Worm (Caenorhabditis elegans) whole organism, L3 larva: ENCODE measurements around the gene zip-11.
A peak's percentile ranks its signal among the peaks of the same experiment; 100 is the strongest.

Experiments
- ZK546.5 ChIP-seq: sonication (generic microtip); optimal IDR thresholded peaks from 2 replicates; lab custom pipeline; 2017; ENCODE audit warnings: missing biosample characterization, missing genetic modification characterization
- aly-2 ChIP-seq: fragments of 150-350 bp; optimal IDR thresholded peaks from 2 replicates; lab custom pipeline; 2014; ENCODE audit warnings: missing biosample characterization, missing genetic modification characterization
- ama-1 ChIP-seq: fragments of 150-350 bp; optimal IDR thresholded peaks from 2 replicates; lab custom pipeline; 2018
- ceh-28 ChIP-seq: fragments of 150-350 bp; optimal IDR thresholded peaks from 2 replicates; lab custom pipeline; 2014; ENCODE audit warnings: missing biosample characterization, missing genetic modification reagents, missing genetic modification characterization
- ceh-82 ChIP-seq: fragments of 150-350 bp; optimal IDR thresholded peaks from 2 replicates; lab custom pipeline; 2014; ENCODE audit warnings: missing biosample characterization, missing genetic modification characterization
- daf-12 ChIP-seq: fragments of 150-350 bp; optimal IDR thresholded peaks from 2 replicates; lab custom pipeline; 2014; ENCODE audit warnings: missing biosample characterization, missing genetic modification reagents, missing genetic modification characterization
- egl-27 ChIP-seq: sonication (generic microtip); optimal IDR thresholded peaks from 4 replicates; lab custom pipeline; 2017; ENCODE audit warnings: missing biosample characterization, missing genetic modification reagents, missing genetic modification characterization
- egl-5 ChIP-seq: fragments of 150-350 bp; optimal IDR thresholded peaks from 2 replicates; lab custom pipeline; 2017; ENCODE audit warnings: missing biosample characterization, missing genetic modification reagents, missing genetic modification characterization, inconsistent platforms
- elt-1 ChIP-seq: fragments of 150-350 bp; optimal IDR thresholded peaks from 2 replicates; lab custom pipeline; 2014; ENCODE audit warnings: missing biosample characterization, missing genetic modification characterization
- fkh-2 ChIP-seq: fragments of 150-350 bp; optimal IDR thresholded peaks from 2 replicates; lab custom pipeline; 2014; ENCODE audit warnings: missing biosample characterization, missing genetic modification reagents, missing genetic modification characterization
- hmg-11 ChIP-seq: sonication (generic microtip); optimal IDR thresholded peaks from 2 replicates; lab custom pipeline; 2016; ENCODE audit warnings: missing genetic modification characterization, missing compliant biosample characterization
- lin-15B ChIP-seq: fragments of 150-350 bp; optimal IDR thresholded peaks from 2 replicates; lab custom pipeline; 2014; ENCODE audit warnings: missing biosample characterization, missing genetic modification characterization
- lin-39 ChIP-seq: fragments of 150-350 bp; optimal IDR thresholded peaks from 2 replicates; lab custom pipeline; 2018; ENCODE audit warnings: missing biosample characterization, missing genetic modification reagents, missing genetic modification characterization
- lsy-12 ChIP-seq: sonication (generic microtip); optimal IDR thresholded peaks from 2 replicates; lab custom pipeline; 2016; ENCODE audit warnings: mild to moderate bottlenecking, missing genetic modification characterization, missing compliant biosample characterization
- mdl-1 ChIP-seq: fragments of 150-350 bp; optimal IDR thresholded peaks from 2 replicates; lab custom pipeline; 2014; ENCODE audit warnings: missing biosample characterization, missing genetic modification characterization
- mml-1 ChIP-seq: fragments of 150-350 bp; sonication (generic microtip); optimal IDR thresholded peaks from 3 replicates; lab custom pipeline; 2014; ENCODE audit warnings: missing biosample characterization, missing genetic modification characterization
- nfya-1 ChIP-seq: sonication (generic microtip); optimal IDR thresholded peaks from 2 replicates; lab custom pipeline; 2017; ENCODE audit warnings: missing genetic modification characterization, mild to moderate bottlenecking, missing compliant biosample characterization, antibody characterized with exemption, moderate library complexity; ENCODE audit not compliant: insufficient read depth
- nhr-11 ChIP-seq: fragments of 150-350 bp; optimal IDR thresholded peaks from 2 replicates; lab custom pipeline; 2014; ENCODE audit warnings: missing biosample characterization, missing genetic modification characterization
- nhr-12 ChIP-seq: fragments of 150-350 bp; optimal IDR thresholded peaks from 2 replicates; lab custom pipeline; 2014; ENCODE audit warnings: missing biosample characterization, missing genetic modification characterization
- nhr-23 ChIP-seq: fragments of 150-350 bp; optimal IDR thresholded peaks from 2 replicates; lab custom pipeline; 2014; ENCODE audit warnings: missing biosample characterization, missing genetic modification reagents, missing genetic modification characterization
- nhr-237 ChIP-seq: fragments of 150-350 bp; optimal IDR thresholded peaks from 2 replicates; lab custom pipeline; 2014; ENCODE audit warnings: missing biosample characterization, missing genetic modification characterization
- nhr-28 ChIP-seq: fragments of 150-350 bp; optimal IDR thresholded peaks from 2 replicates; lab custom pipeline; 2014; ENCODE audit warnings: missing biosample characterization, missing genetic modification characterization
- nhr-67 ChIP-seq: fragments of 150-350 bp; optimal IDR thresholded peaks from 2 replicates; lab custom pipeline; 2014; ENCODE audit warnings: missing biosample characterization, missing genetic modification characterization
- nhr-76 ChIP-seq: fragments of 150-350 bp; sonication (generic microtip); optimal IDR thresholded peaks from 5 replicates; lab custom pipeline; 2014; ENCODE audit warnings: missing biosample characterization, missing genetic modification characterization
- nhr-77 ChIP-seq: fragments of 150-350 bp; optimal IDR thresholded peaks from 2 replicates; lab custom pipeline; 2014; ENCODE audit warnings: missing biosample characterization, missing genetic modification characterization
- pqm-1 ChIP-seq: fragments of 150-350 bp; optimal IDR thresholded peaks from 2 replicates; lab custom pipeline; 2017; ENCODE audit warnings: missing biosample characterization, missing genetic modification characterization, inconsistent platforms
- sea-2 ChIP-seq: fragments of 150-350 bp; sonication (generic microtip); optimal IDR thresholded peaks from 4 replicates; lab custom pipeline; 2014; ENCODE audit warnings: missing biosample characterization, missing genetic modification reagents, missing genetic modification characterization
- skn-1 ChIP-seq: fragments of 150-350 bp; optimal IDR thresholded peaks from 2 replicates; lab custom pipeline; 2014; ENCODE audit warnings: missing biosample characterization, missing genetic modification characterization
- snpc-4 ChIP-seq: fragments of 150-350 bp; optimal IDR thresholded peaks from 2 replicates; lab custom pipeline; 2014; ENCODE audit warnings: missing biosample characterization, missing genetic modification characterization
- tbx-2 ChIP-seq: sonication (generic microtip); optimal IDR thresholded peaks from 2 replicates; lab custom pipeline; 2016; ENCODE audit warnings: mild to moderate bottlenecking, missing genetic modification characterization, missing compliant biosample characterization
- unc-39 ChIP-seq: sonication (generic microtip); optimal IDR thresholded peaks from 4 replicates; lab custom pipeline; 2017; ENCODE audit warnings: missing biosample characterization, missing genetic modification characterization
- zag-1 ChIP-seq: fragments of 150-350 bp; optimal IDR thresholded peaks from 2 replicates; lab custom pipeline; 2014; ENCODE audit warnings: missing biosample characterization, missing genetic modification characterization
- ztf-11 ChIP-seq: fragments of 150-350 bp; optimal IDR thresholded peaks from 2 replicates; lab custom pipeline; 2014; ENCODE audit warnings: missing biosample characterization, missing genetic modification characterization
- ztf-4 ChIP-seq: fragments of 150-350 bp; optimal IDR thresholded peaks from 2 replicates; lab custom pipeline; 2014; ENCODE audit warnings: missing biosample characterization, missing genetic modification characterization

The zip-11 gene

ce11 chrIV:3261761-3262160 is 49.3 kb upstream of the zip-11 start:
- TF ChIP-seq nfya-1 (peak; percentile 93), fkh-2 (tag; lab: Kevin White, UChicago) (no peak)

ce11 chrIV:3265657-3266056 is 45.4 kb upstream of the zip-11 start, which contains the start of gene T26C12.2:
Gene T26C12.2, minus strand, starts transcription at chrIV:3265757.
- TF ChIP-seq egl-5 (tag; lab: Kevin White, UChicago) (no peak), ztf-11 (tag; lab: Kevin White, UChicago) (no peak), snpc-4 (no peak), ama-1 (no peak), nhr-237 (tag; lab: Kevin White, UChicago) (no peak)

- TF ChIP-seq lsy-12 (tag; lab: Kevin White, UChicago) (no peak), egl-5 (tag; lab: Kevin White, UChicago) (no peak), fkh-2 (tag; lab: Kevin White, UChicago) (no peak), nhr-67 (no peak), nhr-77 (tag; lab: Kevin White, UChicago) (no peak), lin-39 (no peak), nhr-11 (tag; lab: Kevin White, UChicago) (no peak), aly-2 (tag; lab: Kevin White, UChicago) (no peak), hmg-11 (tag; lab: Kevin White, UChicago) (no peak), nhr-76 (tag; lab: Kevin White, UChicago) (no peak), ZK546.5 (tag; lab: Kevin White, UChicago) (no peak), skn-1 (no peak), ceh-82 (tag; lab: Kevin White, UChicago) (no peak), nhr-23 (tag; lab: Kevin White, UChicago) (no peak), ztf-4 (tag; lab: Kevin White, UChicago) (no peak), nhr-28 (no peak), ceh-28 (tag; lab: Kevin White, UChicago) (no peak), sea-2 (GFP tag; lab: Kevin White, UChicago) (no peak), mml-1 (tag; lab: Kevin White, UChicago) (no peak)
Measured at ce11 chrIV:3266841-3267240, 44.2 kb upstream of the zip-11 start.

- TF ChIP-seq ceh-82 (tag; lab: Kevin White, UChicago) (no peak), pqm-1 (tag; lab: Kevin White, UChicago) (no peak), mdl-1 (tag; lab: Kevin White, UChicago) (no peak), nhr-237 (tag; lab: Kevin White, UChicago) (no peak), daf-12 (tag; lab: Kevin White, UChicago) (no peak)
Measured at ce11 chrIV:3267581-3267980, 43.5 kb upstream of the zip-11 start, which contains the start of gene clec-173. Gene clec-173, minus strand, starts transcription at chrIV:3267681.

- TF ChIP-seq ztf-11 (tag; lab: Kevin White, UChicago): no peak
- TF ChIP-seq ceh-28 (tag; lab: Kevin White, UChicago): no peak
- TF ChIP-seq lin-39: no peak
- TF ChIP-seq hmg-11 (tag; lab: Kevin White, UChicago): no peak
Measured at ce11 chrIV:3271342-3271741, 39.7 kb upstream of the zip-11 start.

ce11 chrIV:3273295-3273694 is 37.8 kb upstream of the zip-11 start, which contains the start of gene T26C12.3:
Gene T26C12.3, minus strand, starts transcription at chrIV:3273395.
- TF ChIP-seq ceh-82 (tag; lab: Kevin White, UChicago) (no peak), egl-27 (no peak), nhr-77 (tag; lab: Kevin White, UChicago) (no peak), daf-12 (tag; lab: Kevin White, UChicago) (no peak), zag-1 (no peak), elt-1 (tag; lab: Kevin White, UChicago) (no peak), nfya-1 (no peak), hmg-11 (tag; lab: Kevin White, UChicago) (no peak), mdl-1 (tag; lab: Kevin White, UChicago) (no peak), nhr-12 (no peak), lin-15B (tag; lab: Kevin White, UChicago) (no peak), snpc-4 (no peak), ZK546.5 (tag; lab: Kevin White, UChicago) (no peak), lin-39 (no peak), lsy-12 (tag; lab: Kevin White, UChicago) (no peak), tbx-2 (no peak), ztf-11 (tag; lab: Kevin White, UChicago) (no peak), unc-39 (tag; lab: Kevin White, UChicago) (no peak)
- TF ChIP-seq, all 47 proteins: peak for 0
